Worm (Caenorhabditis elegans) whole organism, L4 larva: ENCODE measurements around the gene T27A8.2.

Experiments used
- D1046.2 ChIP-seq: fragments of 200-800 bp; sonication (Bioruptor generic); IDR thresholded peaks from 2 replicates; pipeline ENCODE4 v1.3.6; 2022; ENCODE audit warnings: missing genetic modification characterization, missing compliant biosample characterization
- daf-16 ChIP-seq, 3 experiments: sonication (generic microtip); optimal IDR thresholded peaks; 2 replicates each; lab custom pipeline; 2016 to 2017; ENCODE audit warnings: missing genetic modification characterization in 3 of 3, missing genetic modification reagents in 3 of 3, mild to moderate bottlenecking in 2 of 3, missing compliant biosample characterization in 2 of 3, missing biosample characterization in 1 of 3, moderate library complexity in 1 of 3
- dpl-1 ChIP-seq: fragments of 150-350 bp; optimal IDR thresholded peaks from 2 replicates; lab custom pipeline; 2014; ENCODE audit warnings: missing biosample characterization, missing genetic modification reagents, missing genetic modification characterization
- egl-27 ChIP-seq: sonication (generic microtip); optimal IDR thresholded peaks from 3 replicates; lab custom pipeline; 2017; ENCODE audit warnings: missing biosample characterization, missing genetic modification reagents, missing genetic modification characterization
- lin-13 ChIP-seq: fragments of 150-350 bp; optimal IDR thresholded peaks from 2 replicates; lab custom pipeline; 2014; ENCODE audit warnings: missing biosample characterization, missing genetic modification reagents, missing genetic modification characterization
- nhr-237 ChIP-seq: sonication (generic microtip); optimal IDR thresholded peaks from 2 replicates; lab custom pipeline; 2017; ENCODE audit warnings: missing biosample characterization, missing genetic modification characterization
- nhr-28 ChIP-seq: fragments of 150-350 bp; optimal IDR thresholded peaks from 2 replicates; lab custom pipeline; 2014; ENCODE audit warnings: missing biosample characterization, missing genetic modification characterization
- saeg-2 ChIP-seq: fragments of 200-800 bp; sonication (Bioruptor generic); IDR thresholded peaks from 2 replicates; pipeline ENCODE4 v1.3.6; 2022; ENCODE audit warnings: missing genetic modification reagents, missing genetic modification characterization, missing compliant biosample characterization
- unc-39 ChIP-seq: sonication (generic microtip); optimal IDR thresholded peaks from 2 replicates; lab custom pipeline; 2017; ENCODE audit warnings: missing biosample characterization, missing genetic modification characterization
- zfp-3 ChIP-seq: fragments of 200-800 bp; sonication (Bioruptor generic); conservative IDR thresholded peaks from 2 replicates; pipeline ENCODE4 v1.3.6; 2022; ENCODE audit warnings: missing genetic modification reagents, missing genetic modification characterization, missing compliant biosample characterization

T27A8.2 gene

ce11 chrX:16024558-16024957 lies 34.2 kb downstream of the T27A8.2 start (continued):
- TF ChIP-seq lin-13 (peak; percentile 60), dpl-1 (GFP tag; lab: Kevin White, UChicago) (no peak), egl-27 (tag; lab: Kevin White, UChicago) (no peak), nhr-237 (tag; lab: Kevin White, UChicago) (no peak), D1046.2 (GFP tag; lab: Robert Waterston, UW) (no peak), unc-39 (tag; lab: Kevin White, UChicago) (no peak), saeg-2 (GFP tag; lab: Robert Waterston, UW) (peak; percentile 78)

DNA sequence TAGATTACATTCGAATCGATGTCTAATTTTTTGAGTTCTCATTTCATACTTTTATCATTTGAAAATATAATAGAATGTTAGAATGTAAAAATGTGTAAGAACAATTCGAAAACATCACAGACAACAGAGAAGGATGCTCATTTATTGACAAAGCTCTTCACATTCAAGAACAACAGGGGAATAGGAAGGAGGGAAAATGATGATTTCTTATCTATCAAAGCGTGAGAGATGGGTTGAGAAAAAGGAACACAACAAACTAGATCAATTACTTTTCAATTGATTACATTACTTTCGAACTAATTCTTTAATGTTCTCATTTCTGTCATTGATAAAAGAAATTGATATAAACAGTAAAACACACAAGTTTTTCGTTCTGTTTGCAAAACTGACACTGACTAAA lies 41.9 kb downstream of the T27A8.2 start, which contains the start of the genes VB0395L.1 and nhx-1:
Gene VB0395L.1 (minus strand): TSS at position 186 of the 400 bp plus-strand sequence.
Gene nhx-1 (plus strand): TSS at position 326 of the 400 bp plus-strand sequence.
- TF ChIP-seq daf-16 (GFP tag; optimal IDR thresholded peaks at IDR 0.05; lab: Kevin White, UChicago) = no peak
- TF ChIP-seq daf-16 (tag; optimal IDR thresholded peaks at IDR 0.05; lab: Kevin White, UChicago) = peak; percentile 92
- TF ChIP-seq zfp-3 (GFP tag; lab: Robert Waterston, UW) = no peak
- TF ChIP-seq nhr-28 (tag; lab: Kevin White, UChicago) = peak; percentile 3
- TF ChIP-seq, all 104 proteins: peak for 2
